Fruit fly (Drosophila melanogaster) whole organism, wandering third instar larva: ENCODE measurements around the gene CG7829.
A peak's percentile ranks its signal among the peaks of the same experiment; 100 is the strongest.

Experiments used
- Abd-B ChIP-seq: fragments of >200 bp; optimal IDR thresholded peaks from 2 replicates; lab custom pipeline; 2017; ENCODE audit warnings: missing biosample characterization, missing genetic modification characterization
- CG32264 ChIP-seq: fragments of 200-800 bp; sonication (Bioruptor generic); optimal IDR thresholded peaks from 2 replicates; lab custom pipeline; 2016; ENCODE audit warnings: missing biosample characterization, missing genetic modification characterization
- CG9705 ChIP-seq: fragments of 200-800 bp; sonication (Bioruptor generic); optimal IDR thresholded peaks from 2 replicates; lab custom pipeline; 2018; ENCODE audit warnings: missing biosample characterization, mild to moderate bottlenecking, missing genetic modification characterization
- CrebA ChIP-seq: fragments of 200-800 bp; sonication (Bioruptor generic); optimal IDR thresholded peaks from 2 replicates; lab custom pipeline; 2016; ENCODE audit warnings: missing biosample characterization, mild to moderate bottlenecking, missing genetic modification characterization, borderline replicate concordance
- Dfd ChIP-seq: fragments of >200 bp; optimal IDR thresholded peaks from 2 replicates; lab custom pipeline; 2017; ENCODE audit warnings: missing biosample characterization, missing genetic modification characterization
- Dif ChIP-seq: fragments of 200-275, 200-300 bp; sonication (Bioruptor generic); optimal IDR thresholded peaks from 2 replicates; lab custom pipeline; 2018; ENCODE audit warnings: missing biosample characterization, missing genetic modification characterization; ENCODE audit not compliant: partially characterized antibody
- GATAd ChIP-seq: sonication (Bioruptor generic); optimal IDR thresholded peaks from 2 replicates; lab custom pipeline; 2016; ENCODE audit warnings: missing biosample characterization, missing genetic modification characterization
- HLH106 ChIP-seq: fragments of 200-800 bp; optimal IDR thresholded peaks from 3 replicates; lab custom pipeline; 2019; ENCODE audit warnings: missing biosample characterization, mild to moderate bottlenecking, missing genetic modification characterization, moderate library complexity
- Hnf4 ChIP-seq: fragments of 200-800 bp; sonication (Bioruptor generic); optimal IDR thresholded peaks from 2 replicates; lab custom pipeline; 2016; ENCODE audit warnings: missing biosample characterization, mild to moderate bottlenecking, missing genetic modification characterization
- Hr78 ChIP-seq: fragments of >200 bp; optimal IDR thresholded peaks from 2 replicates; lab custom pipeline; 2017; ENCODE audit warnings: missing biosample characterization, missing genetic modification characterization
- Hr83 ChIP-seq: fragments of 200-300 bp; sonication (Bioruptor generic); optimal IDR thresholded peaks from 2 replicates; lab custom pipeline; 2016; ENCODE audit warnings: missing biosample characterization, mild to moderate bottlenecking, missing genetic modification characterization, moderate library complexity; ENCODE audit not compliant: poor library complexity, severe bottlenecking
- Jra ChIP-seq: sonication (Bioruptor generic); optimal IDR thresholded peaks from 2 replicates; lab custom pipeline; 2016; ENCODE audit warnings: missing biosample characterization, missing genetic modification characterization
- Mio ChIP-seq: sonication (Bioruptor generic); optimal IDR thresholded peaks from 2 replicates; lab custom pipeline; 2016; ENCODE audit warnings: missing biosample characterization, missing genetic modification characterization
- Myc ChIP-seq: fragments of >200 bp; optimal IDR thresholded peaks from 2 replicates; lab custom pipeline; 2017
- N ChIP-seq: fragments of >200 bp; optimal IDR thresholded peaks from 2 replicates; lab custom pipeline; 2018; ENCODE audit warnings: missing biosample characterization, missing external identifiers, missing genetic modification characterization
- OdsH ChIP-seq: fragments of 200-800 bp; sonication (Bioruptor generic); optimal IDR thresholded peaks from 2 replicates; lab custom pipeline; 2016; ENCODE audit warnings: missing biosample characterization, mild to moderate bottlenecking, missing genetic modification characterization
- Rel ChIP-seq, 2 experiments: fragments of 200-800 bp; sonication (Bioruptor generic) in 1 of 2; optimal IDR thresholded peaks; 2 replicates in 1 of 2; 3 replicates in 1 of 2; lab custom pipeline; 2016 to 2019; ENCODE audit warnings: mild to moderate bottlenecking in 2 of 2, missing biosample characterization in 2 of 2, missing genetic modification characterization in 2 of 2, moderate library complexity in 1 of 2
- Sp1 ChIP-seq: fragments of 200-800 bp; sonication (Bioruptor generic); optimal IDR thresholded peaks from 3 replicates; lab custom pipeline; 2019; ENCODE audit warnings: missing biosample characterization, mild to moderate bottlenecking, missing genetic modification characterization, moderate library complexity
- Vsx2 ChIP-seq: fragments of 200-300, 225-300 bp; sonication (Bioruptor generic); optimal IDR thresholded peaks from 2 replicates; lab custom pipeline; 2018; ENCODE audit warnings: missing biosample characterization, missing genetic modification characterization; ENCODE audit not compliant: partially characterized antibody
- br ChIP-seq: fragments of 200-800 bp; sonication (Bioruptor generic); optimal IDR thresholded peaks from 2 replicates; lab custom pipeline; 2016; ENCODE audit warnings: missing biosample characterization, missing genetic modification characterization
- brk ChIP-seq: fragments of 200-800 bp; sonication (Bioruptor generic); optimal IDR thresholded peaks from 2 replicates; lab custom pipeline; 2016; ENCODE audit warnings: missing biosample characterization, mild to moderate bottlenecking, missing genetic modification characterization
- dl ChIP-seq, 2 experiments: fragments of 175-275, 200-275 bp in 1 of 2; fragments of 200-275 bp in 1 of 2; sonication (Bioruptor generic); optimal IDR thresholded peaks; lab custom pipeline; 2018; ENCODE audit warnings: mild to moderate bottlenecking in 2 of 2, missing biosample characterization in 2 of 2, missing genetic modification characterization in 2 of 2, moderate library complexity in 2 of 2; ENCODE audit not compliant: partially characterized antibody in 2 of 2, insufficient read depth in 1 of 2
- dmrt93B ChIP-seq: fragments of 200-800 bp; sonication (Bioruptor generic); optimal IDR thresholded peaks from 2 replicates; lab custom pipeline; 2018; ENCODE audit warnings: missing biosample characterization, mild to moderate bottlenecking, missing genetic modification characterization
- dsf ChIP-seq: sonication (Bioruptor generic); optimal IDR thresholded peaks from 2 replicates; lab custom pipeline; 2016; ENCODE audit warnings: missing biosample characterization, missing genetic modification characterization, borderline replicate concordance
- ey ChIP-seq: fragments of 200-800 bp; sonication (Bioruptor generic); optimal IDR thresholded peaks from 2 replicates; lab custom pipeline; 2016; ENCODE audit warnings: missing biosample characterization, missing genetic modification characterization
- foxo ChIP-seq, 2 experiments: fragments of 200-800 bp; sonication (Bioruptor generic); optimal IDR thresholded peaks; 2 replicates in 1 of 2; 3 replicates in 1 of 2; lab custom pipeline; 2016 to 2017; ENCODE audit warnings: missing biosample characterization in 2 of 2, missing genetic modification characterization in 2 of 2
- fru ChIP-seq: fragments of 200-800 bp; sonication (Bioruptor generic); optimal IDR thresholded peaks from 3 replicates; lab custom pipeline; 2016; ENCODE audit warnings: missing biosample characterization, mild to moderate bottlenecking, missing genetic modification characterization
- h ChIP-seq: fragments of 200-800 bp; sonication (Bioruptor generic); optimal IDR thresholded peaks from 3 replicates; lab custom pipeline; 2016; ENCODE audit warnings: missing biosample characterization, mild to moderate bottlenecking, missing genetic modification characterization
- jim ChIP-seq: fragments of 175-275, 200-325 bp; sonication (Bioruptor generic); optimal IDR thresholded peaks from 2 replicates; lab custom pipeline; 2016; ENCODE audit warnings: missing biosample characterization, mild to moderate bottlenecking, missing genetic modification characterization
- lola ChIP-seq: fragments of >200 bp; optimal IDR thresholded peaks from 2 replicates; lab custom pipeline; 2017; ENCODE audit warnings: missing biosample characterization, missing genetic modification characterization
- pan ChIP-seq: fragments of >200 bp; optimal IDR thresholded peaks from 2 replicates; lab custom pipeline; 2017
- psq ChIP-seq: fragments of 200-800 bp; sonication (Bioruptor generic); optimal IDR thresholded peaks from 3 replicates; lab custom pipeline; 2017; ENCODE audit warnings: missing biosample characterization, mild to moderate bottlenecking, missing genetic modification characterization, moderate library complexity
- rgr ChIP-seq: fragments of 200-800 bp; sonication (Bioruptor generic); optimal IDR thresholded peaks from 3 replicates; lab custom pipeline; 2016; ENCODE audit warnings: missing biosample characterization, mild to moderate bottlenecking, missing genetic modification characterization
- sage ChIP-seq: fragments of 200-800 bp; sonication (Bioruptor generic); optimal IDR thresholded peaks from 2 replicates; lab custom pipeline; 2016; ENCODE audit warnings: missing biosample characterization, mild to moderate bottlenecking, missing genetic modification characterization
- sv ChIP-seq: fragments of 200-800 bp; sonication (Bioruptor generic); optimal IDR thresholded peaks from 3 replicates; lab custom pipeline; 2016; ENCODE audit warnings: missing biosample characterization, missing genetic modification characterization
- tai ChIP-seq: sonication (Bioruptor generic); optimal IDR thresholded peaks from 2 replicates; lab custom pipeline; 2016; ENCODE audit warnings: missing biosample characterization, missing genetic modification characterization
- usp ChIP-seq: fragments of >200 bp; optimal IDR thresholded peaks from 2 replicates; lab custom pipeline; 2017; ENCODE audit warnings: missing biosample characterization, missing genetic modification characterization
- woc ChIP-seq: sonication (Bioruptor generic); optimal IDR thresholded peaks from 2 replicates; lab custom pipeline; 2016; ENCODE audit warnings: missing biosample characterization, mild to moderate bottlenecking, missing genetic modification characterization

The CG7829 gene

dm6 chr3R:29773833-29774324 lies 43.7 kb downstream of the CG7829 start:
- TF ChIP-seq dsf (no peak), N (GFP tag; lab: Kevin White, UChicago) (no peak), ey (GFP tag; lab: Kevin White, UChicago) (peak; percentile 90), Hnf4 (GFP tag; lab: Kevin White, UChicago) (peak; percentile 38), h (GFP tag; lab: Kevin White, UChicago) (peak; percentile 69), Dfd (no peak), lola (GFP tag; lab: Kevin White, UChicago) (no peak), Jra (GFP tag; lab: Kevin White, UChicago) (no peak), CrebA (no peak), Hr78 (GFP tag; lab: Kevin White, UChicago) (no peak), dmrt93B (GFP tag; lab: Kevin White, UChicago) (peak; percentile 61), HLH106 (tag; lab: Kevin White, UChicago) (peak; percentile 81), jim (GFP tag; lab: Kevin White, UChicago) (no peak), rgr (GFP tag; lab: Kevin White, UChicago) (peak; percentile 78), CG32264 (GFP tag; lab: Kevin White, UChicago) (peak; percentile 52), usp (GFP tag; lab: Kevin White, UChicago) (no peak), brk (GFP tag; lab: Kevin White, UChicago) (no peak), Abd-B (GFP tag; lab: Kevin White, UChicago) (no peak), Hr83 (no peak), Vsx2 (GFP tag; lab: Kevin White, UChicago) (no peak), psq (GFP tag; lab: Kevin White, UChicago) (no peak), fru (GFP tag; lab: Kevin White, UChicago) (peak; percentile 80), Sp1 (peak; percentile 77), dl (GFP tag; optimal IDR thresholded peaks at IDR 0.05; lab: Kevin White, UChicago; ENCODE audit: insufficient read depth in 1 of 2, partially characterized antibody in 2 of 2) (no peak), br (GFP tag; lab: Kevin White, UChicago) (peak; percentile 84), pan (lab: Kevin White, UChicago) (no peak), Mio (GFP tag; lab: Kevin White, UChicago) (peak; percentile 46), sv (peak; percentile 75), GATAd (GFP tag; lab: Kevin White, UChicago) (no peak), Dif (GFP tag; lab: Kevin White, UChicago) (no peak), sage (no peak), foxo (GFP tag; optimal IDR thresholded peaks at IDR 0.05; lab: Kevin White, UChicago) (peak; percentile 51 to 85), woc (GFP tag; lab: Kevin White, UChicago) (peak; percentile 79), OdsH (GFP tag; lab: Kevin White, UChicago) (peak; percentile 77), tai (GFP tag; lab: Kevin White, UChicago) (peak; percentile 43), Rel (GFP tag; optimal IDR thresholded peaks at IDR 0.05; lab: Kevin White, UChicago) (no peak), Rel (tag; optimal IDR thresholded peaks at IDR 0.05; lab: Kevin White, UChicago) (peak; percentile 90), Myc (no peak), CG9705 (GFP tag; lab: Kevin White, UChicago) (peak; percentile 58)

- TF ChIP-seq Sp1 (peak; percentile 56), Hnf4 (GFP tag; lab: Kevin White, UChicago) (peak; percentile 43), brk (GFP tag; lab: Kevin White, UChicago) (no peak), dl (GFP tag; optimal IDR thresholded peaks at IDR 0.05; lab: Kevin White, UChicago; ENCODE audit: insufficient read depth in 1 of 2, partially characterized antibody in 2 of 2) (peak; percentile 34 to 87), ey (GFP tag; lab: Kevin White, UChicago) (no peak), woc (GFP tag; lab: Kevin White, UChicago) (no peak), Myc (no peak), Vsx2 (GFP tag; lab: Kevin White, UChicago) (peak; percentile 3), Hr83 (peak; percentile 63), Dif (GFP tag; lab: Kevin White, UChicago) (peak; percentile 94), fru (GFP tag; lab: Kevin White, UChicago) (peak; percentile 14), psq (GFP tag; lab: Kevin White, UChicago) (peak; percentile 64), foxo (GFP tag; optimal IDR thresholded peaks at IDR 0.05; lab: Kevin White, UChicago) (peak in 1 of 2 experiments; percentile 10), jim (GFP tag; lab: Kevin White, UChicago) (peak; percentile 79), CG9705 (GFP tag; lab: Kevin White, UChicago) (no peak), CG32264 (GFP tag; lab: Kevin White, UChicago) (no peak), h (GFP tag; lab: Kevin White, UChicago) (peak; percentile 83), br (GFP tag; lab: Kevin White, UChicago) (no peak), Rel (GFP tag; optimal IDR thresholded peaks at IDR 0.05; lab: Kevin White, UChicago) (no peak), Rel (tag; optimal IDR thresholded peaks at IDR 0.05; lab: Kevin White, UChicago) (peak; percentile 85), Hr78 (GFP tag; lab: Kevin White, UChicago) (no peak), usp (GFP tag; lab: Kevin White, UChicago) (no peak), dsf (no peak), Abd-B (GFP tag; lab: Kevin White, UChicago) (no peak), Mio (GFP tag; lab: Kevin White, UChicago) (no peak), HLH106 (tag; lab: Kevin White, UChicago) (no peak), Jra (GFP tag; lab: Kevin White, UChicago) (no peak), sv (no peak), dmrt93B (GFP tag; lab: Kevin White, UChicago) (no peak), N (GFP tag; lab: Kevin White, UChicago) (peak; percentile 26), tai (GFP tag; lab: Kevin White, UChicago) (no peak), lola (GFP tag; lab: Kevin White, UChicago) (no peak), CrebA (peak; percentile 10), sage (no peak), GATAd (GFP tag; lab: Kevin White, UChicago) (no peak), rgr (GFP tag; lab: Kevin White, UChicago) (peak; percentile 20), Dfd (no peak), pan (lab: Kevin White, UChicago) (no peak), OdsH (GFP tag; lab: Kevin White, UChicago) (peak; percentile 53)
Observed at dm6 chr3R:29772795-29773331, 44.7 kb downstream of the CG7829 start.
